Fruit fly (Drosophila melanogaster) whole organism, embryonic: ENCODE measurements around the gene nxf4.

ENCODE experiments used
- BEAF-32 ChIP-seq: fragments of 200-800 bp; sonication (Bioruptor generic); optimal IDR thresholded peaks from 3 replicates; lab custom pipeline; 2017; ENCODE audit warnings: missing biosample characterization, missing genetic modification characterization, mild to moderate bottlenecking, moderate library complexity, missing genetic modification reagents
- BtbVII ChIP-seq: fragments of 200-800 bp; sonication (Bioruptor generic); optimal IDR thresholded peaks from 3 replicates; lab custom pipeline; 2017; ENCODE audit warnings: missing biosample characterization, mild to moderate bottlenecking, missing genetic modification characterization
- Bteb2 ChIP-seq: fragments of 200-800 bp; sonication (Bioruptor generic); optimal IDR thresholded peaks from 2 replicates; lab custom pipeline; 2016; ENCODE audit warnings: missing biosample characterization, missing genetic modification characterization
- CG10267 ChIP-seq: fragments of 200-800 bp; sonication (Bioruptor generic); optimal IDR thresholded peaks from 2 replicates; lab custom pipeline; 2018; ENCODE audit warnings: missing biosample characterization, mild to moderate bottlenecking, missing genetic modification characterization, moderate library complexity
- CG10462 ChIP-seq: fragments of 200-800 bp; sonication (Bioruptor generic); optimal IDR thresholded peaks from 2 replicates; lab custom pipeline; 2016; ENCODE audit warnings: missing biosample characterization, missing genetic modification characterization
- CG14050 ChIP-seq: fragments of 200-800 bp; sonication (Bioruptor generic); IDR thresholded peaks from 3 replicates; pipeline ENCODE4 v1.3.6; 2022; ENCODE audit warnings: missing biosample characterization, missing genetic modification characterization
- CG14710 ChIP-seq: fragments of 200-800 bp; sonication (Bioruptor generic); optimal IDR thresholded peaks from 3 replicates; lab custom pipeline; 2019; ENCODE audit warnings: missing biosample characterization, mild to moderate bottlenecking, missing genetic modification characterization, moderate library complexity
- CG16779 ChIP-seq: fragments of 200-800 bp; sonication (Bioruptor generic); IDR thresholded peaks from 2 replicates; pipeline ENCODE4 v1.3.6; 2022; ENCODE audit warnings: missing biosample characterization, missing genetic modification characterization
- CG17829 ChIP-seq: fragments of 200-800 bp; optimal IDR thresholded peaks from 2 replicates; lab custom pipeline; 2019; ENCODE audit warnings: missing biosample characterization, mild to moderate bottlenecking, missing genetic modification characterization, moderate library complexity
- CG18262 ChIP-seq: fragments of 200-800 bp; optimal IDR thresholded peaks from 3 replicates; lab custom pipeline; 2019; ENCODE audit warnings: missing biosample characterization, mild to moderate bottlenecking, missing genetic modification characterization, moderate library complexity
- CG2120 ChIP-seq: fragments of 200-800 bp; sonication (Bioruptor generic); optimal IDR thresholded peaks from 3 replicates; lab custom pipeline; 2016; ENCODE audit warnings: missing biosample characterization, missing genetic modification characterization
- CG31224 ChIP-seq: fragments of 200-800 bp; sonication (Bioruptor generic); IDR thresholded peaks from 2 replicates; pipeline ENCODE4 v1.3.6; 2022; ENCODE audit warnings: missing biosample characterization, missing genetic modification characterization
- CG3281 ChIP-seq: fragments of 200-800 bp; sonication (Bioruptor generic); optimal IDR thresholded peaks from 3 replicates; lab custom pipeline; 2017; ENCODE audit warnings: missing biosample characterization, mild to moderate bottlenecking, missing genetic modification characterization
- CG3726 ChIP-seq: fragments of 200-800 bp; sonication (Bioruptor generic); IDR thresholded peaks from 3 replicates; pipeline ENCODE4, ENCODE4 v1.3.6; 2022; ENCODE audit warnings: missing biosample characterization, missing genetic modification characterization
- CG3995 ChIP-seq: fragments of 200-800 bp; sonication (Bioruptor generic); optimal IDR thresholded peaks from 3 replicates; lab custom pipeline; 2016; ENCODE audit warnings: missing biosample characterization, missing genetic modification characterization
- CG4424 ChIP-seq: fragments of 200-800 bp; sonication (Bioruptor generic); optimal IDR thresholded peaks from 3 replicates; lab custom pipeline; 2016; ENCODE audit warnings: missing biosample characterization, missing genetic modification characterization
- CG7271 ChIP-seq: fragments of 200-800 bp; sonication (Bioruptor generic); optimal IDR thresholded peaks from 2 replicates; lab custom pipeline; 2018; ENCODE audit warnings: missing biosample characterization, mild to moderate bottlenecking, missing genetic modification characterization, moderate library complexity
- CG7357 ChIP-seq: fragments of 200-800 bp; sonication (Bioruptor generic); IDR thresholded peaks from 3 replicates; pipeline ENCODE4 v1.3.6; 2022; ENCODE audit warnings: missing biosample characterization, missing genetic modification characterization
- CG7963 ChIP-seq: fragments of 200-800 bp; sonication (Bioruptor generic); IDR thresholded peaks from 3 replicates; pipeline ENCODE4 v1.3.6; 2022; ENCODE audit warnings: missing biosample characterization, missing genetic modification characterization; ENCODE audit not compliant: partially characterized antibody
- CG8089 ChIP-seq: fragments of 200-800 bp; sonication (Bioruptor generic); optimal IDR thresholded peaks from 3 replicates; lab custom pipeline; 2016; ENCODE audit warnings: missing biosample characterization, missing genetic modification characterization
- CG8281 ChIP-seq: fragments of 200-800 bp; sonication (Bioruptor generic); optimal IDR thresholded peaks from 2 replicates; lab custom pipeline; 2018; ENCODE audit warnings: missing biosample characterization, mild to moderate bottlenecking, missing genetic modification characterization, moderate library complexity
- CG8924 ChIP-seq: fragments of 200-800 bp; optimal IDR thresholded peaks from 3 replicates; lab custom pipeline; 2019; ENCODE audit warnings: missing biosample characterization, mild to moderate bottlenecking, missing genetic modification characterization, moderate library complexity
- CTCF ChIP-seq: fragments of 200-800 bp; sonication (Bioruptor generic); optimal IDR thresholded peaks from 2 replicates; lab custom pipeline; 2017; ENCODE audit warnings: missing biosample characterization, mild to moderate bottlenecking, missing genetic modification characterization, moderate library complexity
- CrebB ChIP-seq: fragments of 200-800 bp; sonication (Bioruptor generic); optimal IDR thresholded peaks from 3 replicates; lab custom pipeline; 2018; ENCODE audit warnings: missing biosample characterization, mild to moderate bottlenecking, missing genetic modification characterization
- Dad ChIP-seq: fragments of 200-800 bp; sonication (Bioruptor generic); optimal IDR thresholded peaks from 3 replicates; lab custom pipeline; 2016; ENCODE audit warnings: missing biosample characterization, missing genetic modification characterization
- Dll ChIP-seq: fragments of 200-800 bp; sonication (Bioruptor generic); IDR thresholded peaks from 4 replicates; pipeline ENCODE4 v1.3.6; 2022; ENCODE audit warnings: missing biosample characterization, missing genetic modification characterization; ENCODE audit not compliant: partially characterized antibody
- Dref ChIP-seq: fragments of 200-800 bp; sonication (Bioruptor generic); IDR thresholded peaks from 2 replicates; pipeline ENCODE4 v1.3.6; 2022; ENCODE audit warnings: missing biosample characterization, missing genetic modification characterization
- HHEX ChIP-seq: fragments of 200-800 bp; sonication (Bioruptor generic); optimal IDR thresholded peaks from 3 replicates; lab custom pipeline; 2017; ENCODE audit warnings: missing biosample characterization, mild to moderate bottlenecking, missing genetic modification characterization, missing genetic modification reagents
- Lim3 ChIP-seq: fragments of 200-800 bp; sonication (Bioruptor generic); IDR thresholded peaks from 2 replicates; pipeline ENCODE4 v1.3.6; 2022; ENCODE audit warnings: missing biosample characterization, missing genetic modification characterization
- NC2α ChIP-seq: fragments of 200-800 bp; sonication (Bioruptor generic); optimal IDR thresholded peaks from 2 replicates; lab custom pipeline; 2016; ENCODE audit warnings: missing biosample characterization, missing genetic modification characterization
- Opbp ChIP-seq: fragments of 200-800 bp; sonication (Bioruptor generic); IDR thresholded peaks from 3 replicates; pipeline ENCODE4 v1.3.6; 2022; ENCODE audit warnings: missing biosample characterization, missing genetic modification characterization; ENCODE audit not compliant: partially characterized antibody
- Scr ChIP-seq: fragments of 200-800 bp; sonication (Bioruptor generic); IDR thresholded peaks from 2 replicates; pipeline ENCODE4 v1.3.6; 2022; ENCODE audit warnings: missing biosample characterization, missing genetic modification characterization; ENCODE audit not compliant: partially characterized antibody
- Ssrp ChIP-seq: fragments of 200-800 bp; sonication (Bioruptor generic); optimal IDR thresholded peaks from 2 replicates; lab custom pipeline; 2018; ENCODE audit warnings: missing biosample characterization, mild to moderate bottlenecking, missing genetic modification characterization, moderate library complexity
- bigmax ChIP-seq: fragments of 200-800 bp; sonication (Bioruptor generic); optimal IDR thresholded peaks from 2 replicates; lab custom pipeline; 2018; ENCODE audit warnings: missing biosample characterization, mild to moderate bottlenecking, missing genetic modification characterization
- caup ChIP-seq: fragments of 200-800 bp; sonication (Bioruptor generic); optimal IDR thresholded peaks from 3 replicates; lab custom pipeline; 2017; ENCODE audit warnings: missing biosample characterization, mild to moderate bottlenecking, missing genetic modification characterization, moderate library complexity; ENCODE audit not compliant: severe bottlenecking
- chm ChIP-seq: fragments of 200-800 bp; sonication (Bioruptor generic); IDR thresholded peaks from 2 replicates; pipeline ENCODE4 v1.3.6; 2022; ENCODE audit warnings: missing biosample characterization, missing genetic modification characterization
- crol ChIP-seq: fragments of 200-800 bp; sonication (Bioruptor generic); IDR thresholded peaks from 2 replicates; pipeline ENCODE4 v1.3.6; 2022; ENCODE audit warnings: missing biosample characterization, missing genetic modification characterization
- gem ChIP-seq: fragments of 200-800 bp; sonication (Bioruptor generic); optimal IDR thresholded peaks from 2 replicates; lab custom pipeline; 2019; ENCODE audit warnings: missing biosample characterization, mild to moderate bottlenecking, missing genetic modification characterization, moderate library complexity
- grn ChIP-seq: fragments of 200-800 bp; sonication (Bioruptor generic); optimal IDR thresholded peaks from 3 replicates; lab custom pipeline; 2017; ENCODE audit warnings: missing biosample characterization, missing genetic modification characterization
- gsb ChIP-seq: fragments of 200-800 bp; sonication (Bioruptor generic); IDR thresholded peaks from 2 replicates; pipeline ENCODE4 v1.3.6; 2022; ENCODE audit warnings: missing biosample characterization, missing genetic modification characterization
- gsb-n ChIP-seq: fragments of 200-800 bp; sonication (Bioruptor generic); optimal IDR thresholded peaks from 3 replicates; lab custom pipeline; 2018; ENCODE audit warnings: missing biosample characterization, mild to moderate bottlenecking, missing genetic modification characterization
- h ChIP-seq: fragments of >200 bp; optimal IDR thresholded peaks from 2 replicates; lab custom pipeline; 2017
- ham ChIP-seq: fragments of 200-800 bp; sonication (Bioruptor generic); IDR thresholded peaks from 2 replicates; pipeline ENCODE4 v1.3.6; 2022; ENCODE audit warnings: missing biosample characterization, missing genetic modification characterization
- lab ChIP-seq: fragments of 200-800 bp; sonication (Bioruptor generic); optimal IDR thresholded peaks from 3 replicates; lab custom pipeline; 2017; ENCODE audit warnings: missing biosample characterization, missing genetic modification characterization, mild to moderate bottlenecking, moderate library complexity, missing genetic modification reagents
- lov ChIP-seq, 2 experiments: fragments of 200-800 bp in 1 of 2; fragments of >200 bp in 1 of 2; sonication (Bioruptor generic) in 1 of 2; IDR thresholded peaks in 1 of 2; optimal IDR thresholded peaks in 1 of 2; 2 replicates in 1 of 2; 3 replicates in 1 of 2; pipeline versions ENCODE4 v1.3.6 to Lab custom; 2017 to 2022; ENCODE audit warnings: missing biosample characterization in 1 of 2, missing genetic modification characterization in 1 of 2
- onecut ChIP-seq: fragments of 200-800 bp; sonication (Bioruptor generic); IDR thresholded peaks from 2 replicates; pipeline ENCODE4 v1.3.6; 2022; ENCODE audit warnings: missing biosample characterization, missing genetic modification characterization
- run ChIP-seq: fragments of 200-800 bp; sonication (Bioruptor generic); optimal IDR thresholded peaks from 3 replicates; lab custom pipeline; 2018; ENCODE audit warnings: missing biosample characterization, mild to moderate bottlenecking, missing genetic modification characterization
- tna ChIP-seq: fragments of 200-800 bp; sonication (Bioruptor generic); IDR thresholded peaks from 2 replicates; pipeline ENCODE4 v1.3.6; 2022; ENCODE audit warnings: missing biosample characterization, missing genetic modification characterization; ENCODE audit not compliant: partially characterized antibody
- vfl ChIP-seq: fragments of 200-800 bp; sonication (Bioruptor generic); optimal IDR thresholded peaks from 2 replicates; lab custom pipeline; 2016; ENCODE audit warnings: missing biosample characterization, missing genetic modification characterization
- z ChIP-seq: fragments of 200-800 bp; sonication (Bioruptor generic); IDR thresholded peaks from 3 replicates; pipeline ENCODE4 v1.3.6; 2022; ENCODE audit warnings: missing biosample characterization, missing genetic modification characterization

nxf4 gene

DNA sequence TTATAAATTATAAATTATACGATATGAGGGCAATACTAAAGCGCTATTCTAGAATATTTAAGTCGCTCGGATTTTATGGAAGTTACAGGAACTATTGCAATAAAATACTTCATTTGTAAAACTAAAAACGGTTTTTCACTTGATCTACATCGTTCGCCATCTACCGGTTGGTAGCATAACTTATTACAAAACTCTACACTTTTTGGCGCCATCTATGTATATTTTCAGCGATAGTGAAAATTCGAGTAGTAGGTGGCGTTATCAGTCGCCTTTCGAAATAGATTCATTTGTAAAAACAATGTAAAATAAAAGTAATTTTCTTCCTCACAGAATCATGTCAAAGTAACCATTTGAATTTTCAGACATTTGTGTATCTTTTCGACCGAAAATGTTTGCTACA lies at the start of gene nxf4 (continued):
- peak; percentile 57; the same call in 1 of the 3 replicates for TF ChIP-seq CG3726 (GFP tag; lab: Robert Waterston, UW)
- TF ChIP-seq Bteb2 (GFP tag; lab: Kevin White, UChicago), result peak; percentile 39
- TF ChIP-seq h (lab: Kevin White, UChicago), result no peak
- 0 out of 3 replicates have a peak, but pooled peaks have one; percentile 16 for TF ChIP-seq CG7963 (GFP tag; lab: Robert Waterston, UW)
- 0 out of 2 replicates have a peak, but pooled peaks have one; percentile 29 for TF ChIP-seq Dref
- peak; percentile 46; the same call in 2 of the 3 replicates for TF ChIP-seq CG14050 (GFP tag; lab: Robert Waterston, UW)
- TF ChIP-seq tna (GFP tag; lab: Robert Waterston, UW), result no peak
- peak; percentile 1 for TF ChIP-seq gsb-n
- TF ChIP-seq CG2120 (GFP tag; lab: Kevin White, UChicago), result peak; percentile 74
- TF ChIP-seq CG16779 (GFP tag; lab: Robert Waterston, UW), result no peak
- TF ChIP-seq onecut (GFP tag; lab: Robert Waterston, UW), result peak; percentile 64
- peak; percentile 41 for TF ChIP-seq CG3281
- peak; percentile 98 for TF ChIP-seq CTCF (GFP tag; lab: Kevin White, UChicago)
- TF ChIP-seq Opbp (GFP tag; lab: Robert Waterston, UW), result peak; percentile 69; the same call in 1 of the 3 replicates
- TF ChIP-seq gem, result peak; percentile 76
- TF ChIP-seq Dad, result peak; percentile 74
- TF ChIP-seq CG3995 (GFP tag; lab: Kevin White, UChicago), result no peak
- no peak for TF ChIP-seq chm (GFP tag; lab: Robert Waterston, UW)
- peak; percentile 48 for TF ChIP-seq lab (GFP tag; lab: Kevin White, UChicago)
- no peak for TF ChIP-seq CG8924 (tag; lab: Kevin White, UChicago)
- TF ChIP-seq CG31224 (GFP tag; lab: Robert Waterston, UW), result no peak
- TF ChIP-seq HHEX, result peak; percentile 44
- TF ChIP-seq BEAF-32 (GFP tag; lab: Kevin White, UChicago), result peak; percentile 26
- TF ChIP-seq CG7271 (tag; lab: Kevin White, UChicago), result peak; percentile 38
- TF ChIP-seq crol (GFP tag; lab: Robert Waterston, UW), result no peak
- TF ChIP-seq CG8281 (tag; lab: Kevin White, UChicago), result no peak
- TF ChIP-seq NC2α (GFP tag; lab: Kevin White, UChicago), result peak; percentile 63
- TF ChIP-seq CG4424, result peak; percentile 83
- TF ChIP-seq Scr (GFP tag; lab: Robert Waterston, UW), result no peak
- TF ChIP-seq grn (GFP tag; lab: Kevin White, UChicago), result peak; percentile 10
- no peak for TF ChIP-seq CG7357 (GFP tag; lab: Robert Waterston, UW)
- peak; percentile 9 for TF ChIP-seq CrebB
- TF ChIP-seq lov (optimal IDR thresholded peaks at IDR 0.05; lab: Kevin White, UChicago), result no peak
- TF ChIP-seq lov (GFP tag; IDR thresholded peaks at IDR 0.05; lab: Robert Waterston, UW), result peak; percentile 73; the same call in 2 of the 3 replicates
- TF ChIP-seq gsb (GFP tag; lab: Robert Waterston, UW), result peak; percentile 13; the same call in 1 of the 2 replicates
- peak; percentile 21 for TF ChIP-seq vfl (GFP tag; lab: Kevin White, UChicago)
- TF ChIP-seq Lim3 (GFP tag; lab: Robert Waterston, UW), result no peak
- TF ChIP-seq CG10462 (GFP tag; lab: Kevin White, UChicago), result peak; percentile 52
- TF ChIP-seq CG18262 (tag; lab: Kevin White, UChicago), result no peak
- no peak for TF ChIP-seq run (tag; lab: Kevin White, UChicago)
- TF ChIP-seq bigmax (GFP tag; lab: Kevin White, UChicago), result no peak
- no peak for TF ChIP-seq Ssrp (tag; lab: Kevin White, UChicago)
- TF ChIP-seq ham (GFP tag; lab: Robert Waterston, UW), result no peak
- peak; percentile 62 for TF ChIP-seq CG14710 (tag; lab: Kevin White, UChicago)
- TF ChIP-seq z, result no peak
- TF ChIP-seq caup (GFP tag; lab: Kevin White, UChicago), result peak; percentile 68
- TF ChIP-seq BtbVII (GFP tag; lab: Kevin White, UChicago), result peak; percentile 27
- TF ChIP-seq CG8089 (GFP tag; lab: Kevin White, UChicago), result peak; percentile 85
- TF ChIP-seq Dll (GFP tag; lab: Robert Waterston, UW), result no peak
- peak; percentile 62 for TF ChIP-seq CG10267
- TF ChIP-seq CG17829 (tag; lab: Kevin White, UChicago), result peak; percentile 75
